Worm (Caenorhabditis elegans) whole organism, L1 larva: ENCODE measurements around the gene F55C12.6.

Experiments used
- C34B4.2 ChIP-seq: sonication (generic microtip); optimal IDR thresholded peaks from 2 replicates; lab custom pipeline; 2017; ENCODE audit warnings: mild to moderate bottlenecking, missing genetic modification characterization, missing compliant biosample characterization
- F16B12.6 ChIP-seq: fragments of 150-350 bp; optimal IDR thresholded peaks from 2 replicates; lab custom pipeline; 2014; ENCODE audit warnings: missing biosample characterization, missing genetic modification characterization
- Y116A8C.19 ChIP-seq: sonication (generic microtip); optimal IDR thresholded peaks from 2 replicates; lab custom pipeline; 2016; ENCODE audit warnings: missing compliant biosample characterization, missing genetic modification characterization, borderline replicate concordance
- blmp-1 ChIP-seq: fragments of 150-350 bp; optimal IDR thresholded peaks from 2 replicates; lab custom pipeline; 2014; ENCODE audit warnings: missing biosample characterization, missing genetic modification characterization
- ceh-63 ChIP-seq: fragments of 200-800 bp; sonication (Bioruptor generic); optimal IDR thresholded peaks from 2 replicates; lab custom pipeline; 2018; ENCODE audit warnings: mild to moderate bottlenecking, missing genetic modification characterization, missing compliant biosample characterization
- ceh-82 ChIP-seq, 3 experiments: fragments of 150-350 bp in 1 of 3; sonication (generic microtip) in 2 of 3; optimal IDR thresholded peaks; 2 replicates each; lab custom pipeline; 2014 to 2017; ENCODE audit warnings: missing biosample characterization in 3 of 3, missing genetic modification characterization in 3 of 3
- dpl-1 ChIP-seq, 3 experiments: fragments of 150-350 bp in 2 of 3; sonication (generic microtip) in 1 of 3; optimal IDR thresholded peaks; 2 replicates each; lab custom pipeline; 2014 to 2017; ENCODE audit warnings: missing biosample characterization in 3 of 3, missing genetic modification characterization in 3 of 3, missing genetic modification reagents in 3 of 3
- efl-1 ChIP-seq, 4 experiments: fragments of 150-350 bp; optimal IDR thresholded peaks in 3 of 4; peaks in 1 of 4; 1 replicate in 1 of 4; 2 replicates in 3 of 4; lab custom pipeline; 2014; ENCODE audit warnings: missing biosample characterization in 2 of 4, missing genetic modification characterization in 2 of 4, missing genetic modification reagents in 2 of 4
- efl-3 ChIP-seq: fragments of 200-800 bp; sonication (Bioruptor generic); optimal IDR thresholded peaks from 2 replicates; lab custom pipeline; 2018; ENCODE audit warnings: mild to moderate bottlenecking, missing genetic modification characterization, missing compliant biosample characterization
- elt-2 ChIP-seq: sonication (generic microtip); optimal IDR thresholded peaks from 2 replicates; lab custom pipeline; 2016; ENCODE audit warnings: missing genetic modification characterization, mild to moderate bottlenecking, inconsistent platforms, missing compliant biosample characterization, missing genetic modification reagents
- elt-3 ChIP-seq, 6 experiments: fragments of 150-350 bp in 1 of 6; sonication (generic microtip); optimal IDR thresholded peaks; 2 replicates each; lab custom pipeline; 2017 to 2018; ENCODE audit warnings: missing biosample characterization in 6 of 6, missing genetic modification characterization in 6 of 6, inconsistent platforms in 1 of 6
- ets-5 ChIP-seq: fragments of 200-800 bp; sonication (Bioruptor generic); IDR thresholded peaks from 2 replicates; pipeline ENCODE4 v1.3.6; 2022; ENCODE audit warnings: missing genetic modification characterization, missing compliant biosample characterization
- fkh-8 ChIP-seq: sonication (generic microtip); optimal IDR thresholded peaks from 2 replicates; lab custom pipeline; 2016; ENCODE audit warnings: mild to moderate bottlenecking, missing genetic modification characterization, missing compliant biosample characterization
- grh-1 ChIP-seq: fragments of 200-800 bp; sonication (Bioruptor generic); IDR thresholded peaks from 2 replicates; pipeline ENCODE4 v1.3.6; 2022; ENCODE audit warnings: missing genetic modification reagents, missing genetic modification characterization, missing compliant biosample characterization
- hlh-4 ChIP-seq: sonication (generic microtip); optimal IDR thresholded peaks from 2 replicates; lab custom pipeline; 2016; ENCODE audit warnings: mild to moderate bottlenecking, missing genetic modification characterization, missing compliant biosample characterization
- hpl-2 ChIP-seq: fragments of 150-350 bp; optimal IDR thresholded peaks from 2 replicates; lab custom pipeline; 2014; ENCODE audit warnings: missing biosample characterization, missing genetic modification reagents, missing genetic modification characterization
- irx-1 ChIP-seq: sonication (generic microtip); optimal IDR thresholded peaks from 2 replicates; lab custom pipeline; 2016; ENCODE audit warnings: missing genetic modification characterization, missing compliant biosample characterization
- jun-1 ChIP-seq: fragments of 150-350 bp; optimal IDR thresholded peaks from 2 replicates; lab custom pipeline; 2014; ENCODE audit warnings: missing biosample characterization, missing genetic modification reagents, missing genetic modification characterization
- lin-35 ChIP-seq, 2 experiments: fragments of 150-350 bp; optimal IDR thresholded peaks; 2 replicates each; lab custom pipeline; 2014; ENCODE audit warnings: missing biosample characterization in 2 of 2, missing genetic modification characterization in 2 of 2, missing genetic modification reagents in 2 of 2
- mef-2 ChIP-seq: fragments of 150-350 bp; optimal IDR thresholded peaks from 2 replicates; lab custom pipeline; 2014; ENCODE audit warnings: missing biosample characterization, missing genetic modification characterization
- mep-1 ChIP-seq: fragments of 150-350 bp; optimal IDR thresholded peaks from 2 replicates; lab custom pipeline; 2014; ENCODE audit warnings: missing biosample characterization, missing genetic modification characterization
- nhr-11 ChIP-seq: fragments of 150-350 bp; optimal IDR thresholded peaks from 2 replicates; lab custom pipeline; 2014; ENCODE audit warnings: missing biosample characterization, missing genetic modification characterization
- nhr-19 ChIP-seq: fragments of 200-800 bp; sonication (Bioruptor generic); conservative IDR thresholded peaks from 2 replicates; pipeline ENCODE4 v1.3.6; 2022; ENCODE audit warnings: missing genetic modification characterization, missing compliant biosample characterization
- nhr-20 ChIP-seq: sonication (generic microtip); optimal IDR thresholded peaks from 2 replicates; lab custom pipeline; 2016; ENCODE audit warnings: mild to moderate bottlenecking, missing genetic modification characterization, missing compliant biosample characterization
- nhr-76 ChIP-seq: sonication (generic microtip); optimal IDR thresholded peaks from 2 replicates; lab custom pipeline; 2017; ENCODE audit warnings: missing biosample characterization, missing genetic modification characterization
- nhr-77 ChIP-seq: fragments of 150-350 bp; optimal IDR thresholded peaks from 2 replicates; lab custom pipeline; 2014; ENCODE audit warnings: missing biosample characterization, missing genetic modification characterization
- nhr-84 ChIP-seq: sonication (generic microtip); optimal IDR thresholded peaks from 2 replicates; lab custom pipeline; 2017; ENCODE audit warnings: missing biosample characterization, missing genetic modification characterization
- nhr-85 ChIP-seq: sonication (generic microtip); peaks from one replicate; lab custom pipeline; 2016; ENCODE audit warnings: missing genetic modification characterization, inconsistent platforms, missing compliant biosample characterization
- nhr-90 ChIP-seq: sonication (generic microtip); optimal IDR thresholded peaks from 2 replicates; lab custom pipeline; 2016; ENCODE audit warnings: mild to moderate bottlenecking, missing genetic modification characterization, missing compliant biosample characterization; ENCODE audit not compliant: poor library complexity
- pag-3 ChIP-seq: sonication (generic microtip); optimal IDR thresholded peaks from 2 replicates; lab custom pipeline; 2017; ENCODE audit warnings: missing genetic modification characterization, mild to moderate bottlenecking, missing compliant biosample characterization, antibody characterized with exemption, borderline replicate concordance; ENCODE audit not compliant: insufficient read depth
- rnt-1 ChIP-seq: sonication (generic microtip); optimal IDR thresholded peaks from 2 replicates; lab custom pipeline; 2016; ENCODE audit warnings: mild to moderate bottlenecking, missing genetic modification characterization, moderate library complexity, missing compliant biosample characterization
- skn-1 ChIP-seq: fragments of 150-350 bp; optimal IDR thresholded peaks from 2 replicates; lab custom pipeline; 2014; ENCODE audit warnings: missing biosample characterization, missing genetic modification characterization
- snu-23 ChIP-seq: sonication (generic microtip); optimal IDR thresholded peaks from 2 replicates; lab custom pipeline; 2016; ENCODE audit warnings: missing genetic modification characterization, missing compliant biosample characterization
- sox-4 ChIP-seq: sonication (generic microtip); optimal IDR thresholded peaks from 2 replicates; lab custom pipeline; 2016; ENCODE audit warnings: missing genetic modification characterization, missing compliant biosample characterization
- sptf-1 ChIP-seq: fragments of 150-350 bp; optimal IDR thresholded peaks from 2 replicates; lab custom pipeline; 2014; ENCODE audit warnings: missing biosample characterization, missing genetic modification characterization
- swsn-7 ChIP-seq: sonication (generic microtip); optimal IDR thresholded peaks from 2 replicates; lab custom pipeline; 2016; ENCODE audit warnings: missing genetic modification characterization, missing compliant biosample characterization
- unc-130 ChIP-seq: fragments of 150-350 bp; optimal IDR thresholded peaks from 2 replicates; lab custom pipeline; 2017; ENCODE audit warnings: missing biosample characterization, missing genetic modification characterization, inconsistent platforms
- unc-62 ChIP-seq: fragments of 150-350 bp; optimal IDR thresholded peaks from 2 replicates; lab custom pipeline; 2014; ENCODE audit warnings: missing biosample characterization, missing genetic modification reagents, missing genetic modification characterization
- unc-86 ChIP-seq: sonication (generic microtip); optimal IDR thresholded peaks from 2 replicates; lab custom pipeline; 2016; ENCODE audit warnings: missing genetic modification characterization, missing compliant biosample characterization
- vab-15 ChIP-seq: sonication (generic microtip); optimal IDR thresholded peaks from 2 replicates; lab custom pipeline; 2017; ENCODE audit warnings: missing genotype, mild to moderate bottlenecking, missing genetic modification characterization, missing compliant biosample characterization
- xbp-1 ChIP-seq: sonication (generic microtip); optimal IDR thresholded peaks from 2 replicates; lab custom pipeline; 2016; ENCODE audit warnings: missing genetic modification characterization, missing compliant biosample characterization
- ztf-4 ChIP-seq: fragments of 150-350 bp; optimal IDR thresholded peaks from 2 replicates; lab custom pipeline; 2014; ENCODE audit warnings: missing biosample characterization, missing genetic modification characterization

F55C12.6 gene

ce11 chrII:5853261-5853660 lies 22.7 kb downstream of the F55C12.6 start:
- peak; percentile 55 for TF ChIP-seq nhr-85 (tag; lab: Kevin White, UChicago)
- no peak for TF ChIP-seq nhr-77 (tag; lab: Kevin White, UChicago)
- peak in 2 of 6 experiments; percentile 51 to 80 for TF ChIP-seq elt-3 (tag; optimal IDR thresholded peaks at IDR 0.05; lab: Kevin White, UChicago)
- TF ChIP-seq blmp-1, result peak; percentile 73
- TF ChIP-seq, all 84 proteins: peak for 3

- TF ChIP-seq fkh-8 (tag; lab: Kevin White, UChicago) (peak; percentile 25), nhr-85 (tag; lab: Kevin White, UChicago) (no peak)
Observed at ce11 chrII:5852007-5852406, 23.9 kb downstream of the F55C12.6 start, which contains the start of gene H41C03.2. Gene H41C03.2 (minus strand): TSS chrII:5852107.

ce11 chrII:5846181-5846580 lies 29.8 kb downstream of the F55C12.6 start:
- TF ChIP-seq elt-2 (peak; percentile 22), efl-1 (optimal IDR thresholded peaks at IDR 0.05; lab: Kevin White, UChicago) (no peak), efl-1 (GFP tag; optimal IDR thresholded peaks at IDR 0.05 in 1 of 2; lab: Kevin White, UChicago) (peak in 1 of 2 experiments; percentile 27), grh-1 (GFP tag; lab: Robert Waterston, UW) (no peak)

ce11 chrII:5845441-5845840 lies 30.5 kb downstream of the F55C12.6 start, which contains the start of the genes ZK1248.17 and H41C03.3:
Gene ZK1248.17 (minus strand): TSS chrII:5845541.
Gene H41C03.3 (plus strand): TSS chrII:5845777.
- no peak for TF ChIP-seq elt-3 (tag; optimal IDR thresholded peaks at IDR 0.05; lab: Kevin White, UChicago)
- TF ChIP-seq vab-15 (tag; lab: Kevin White, UChicago), result no peak
- no peak for TF ChIP-seq efl-3 (GFP tag; lab: Kevin White, UChicago)
- TF ChIP-seq efl-1 (optimal IDR thresholded peaks at IDR 0.05; lab: Kevin White, UChicago), result no peak
- no peak for TF ChIP-seq efl-1 (GFP tag; optimal IDR thresholded peaks at IDR 0.05 in 1 of 2; lab: Kevin White, UChicago)
- no peak for TF ChIP-seq unc-130 (tag; lab: Kevin White, UChicago)
- TF ChIP-seq sox-4 (tag; lab: Kevin White, UChicago), result no peak
- TF ChIP-seq grh-1 (GFP tag; lab: Robert Waterston, UW), result no peak
- no peak for TF ChIP-seq swsn-7 (tag; lab: Kevin White, UChicago)
- TF ChIP-seq elt-2, result no peak
- no peak for TF ChIP-seq unc-86
- no peak for TF ChIP-seq F16B12.6 (tag; lab: Kevin White, UChicago)
- no peak for TF ChIP-seq mep-1 (tag; lab: Kevin White, UChicago)
- TF ChIP-seq lin-35 (GFP tag; optimal IDR thresholded peaks at IDR 0.05; lab: Kevin White, UChicago), result no peak
- no peak for TF ChIP-seq hpl-2
- no peak for TF ChIP-seq dpl-1 (GFP tag; optimal IDR thresholded peaks at IDR 0.05; lab: Kevin White, UChicago)
- no peak for TF ChIP-seq skn-1 (tag; lab: Kevin White, UChicago)
- no peak for TF ChIP-seq nhr-76
- TF ChIP-seq ceh-82 (tag; optimal IDR thresholded peaks at IDR 0.05; lab: Kevin White, UChicago), result no peak
- no peak for TF ChIP-seq ceh-63 (GFP tag; lab: Kevin White, UChicago)
- no peak for TF ChIP-seq irx-1

ce11 chrII:5844694-5845129 lies 31.2 kb downstream of the F55C12.6 start:
- TF ChIP-seq skn-1 (tag; lab: Kevin White, UChicago), result peak; percentile 91
- peak; percentile 85 for TF ChIP-seq nhr-84 (tag; lab: Kevin White, UChicago)
- TF ChIP-seq C34B4.2 (tag; lab: Kevin White, UChicago), result peak; percentile 81
- TF ChIP-seq grh-1 (GFP tag; lab: Robert Waterston, UW), result peak; percentile 99
- peak; percentile 84; the same call in 1 of the 2 replicates for TF ChIP-seq ets-5
- TF ChIP-seq sptf-1 (tag; lab: Kevin White, UChicago), result no peak
- peak; percentile 93 for TF ChIP-seq mef-2 (tag; lab: Kevin White, UChicago)
- peak; percentile 98 for TF ChIP-seq nhr-11
- peak in 5 of 6 experiments; percentile 91 to 99 (median 95) for TF ChIP-seq elt-3 (tag; optimal IDR thresholded peaks at IDR 0.05; lab: Kevin White, UChicago)
- TF ChIP-seq pag-3 (tag; lab: Kevin White, UChicago), result peak; percentile 79
- TF ChIP-seq fkh-8 (tag; lab: Kevin White, UChicago), result peak; percentile 100
- TF ChIP-seq hlh-4 (tag; lab: Kevin White, UChicago), result peak; percentile 79
- TF ChIP-seq efl-1 (optimal IDR thresholded peaks at IDR 0.05; lab: Kevin White, UChicago), result peak; percentile 92
- peak; percentile 77 to 98 for TF ChIP-seq efl-1 (GFP tag; optimal IDR thresholded peaks at IDR 0.05 in 1 of 2; lab: Kevin White, UChicago)
- peak; percentile 100 for TF ChIP-seq nhr-90 (tag; lab: Kevin White, UChicago)
- peak; percentile 89 for TF ChIP-seq blmp-1
- TF ChIP-seq rnt-1 (tag; lab: Kevin White, UChicago), result peak; percentile 98
- peak; percentile 99 for TF ChIP-seq nhr-19 (GFP tag; lab: Robert Waterston, UW)
- peak; percentile 99 for TF ChIP-seq sox-4 (tag; lab: Kevin White, UChicago)
- TF ChIP-seq dpl-1 (GFP tag; optimal IDR thresholded peaks at IDR 0.05; lab: Kevin White, UChicago), result peak; percentile 82 to 84 (median 82)
- TF ChIP-seq ztf-4, result peak; percentile 98
- peak; percentile 48 for TF ChIP-seq Y116A8C.19
- TF ChIP-seq snu-23, result peak; percentile 100
- TF ChIP-seq jun-1 (tag; lab: Kevin White, UChicago), result peak; percentile 98
- TF ChIP-seq nhr-20 (tag; lab: Kevin White, UChicago), result peak; percentile 100
- TF ChIP-seq unc-62, result no peak
- TF ChIP-seq xbp-1 (tag; lab: Kevin White, UChicago), result peak; percentile 99
